Worm (Caenorhabditis elegans) whole organism, L4 larva: ENCODE results near the gene C05E4.12.

ENCODE experiments used
- Y48G9A.11 ChIP-seq: fragments of 200-800 bp; sonication (Bioruptor generic); IDR thresholded peaks from 2 replicates; pipeline ENCODE4 v1.3.6; 2022; ENCODE audit warnings: missing genetic modification reagents, missing genetic modification characterization, missing compliant biosample characterization
- arid-1 ChIP-seq: fragments of 200-800 bp; sonication (Bioruptor generic); conservative IDR thresholded peaks from 2 replicates; pipeline ENCODE4 v1.3.6; 2022; ENCODE audit warnings: missing genetic modification reagents, missing genetic modification characterization, missing compliant biosample characterization
- dmd-9 ChIP-seq: fragments of 200-800 bp; sonication (Bioruptor generic); IDR thresholded peaks from 2 replicates; pipeline ENCODE4 v1.3.6; 2022; ENCODE audit warnings: missing genetic modification reagents, missing genetic modification characterization, missing compliant biosample characterization
- dve-1 ChIP-seq: sonication (generic microtip); optimal IDR thresholded peaks from 2 replicates; lab custom pipeline; 2017; ENCODE audit warnings: antibody characterized with exemption, mild to moderate bottlenecking, missing genetic modification characterization, missing compliant biosample characterization; ENCODE audit not compliant: insufficient read depth
- lin-13 ChIP-seq: fragments of 150-350 bp; optimal IDR thresholded peaks from 2 replicates; lab custom pipeline; 2014; ENCODE audit warnings: missing biosample characterization, missing genetic modification reagents, missing genetic modification characterization
- mdl-1 ChIP-seq, 2 experiments: fragments of 150-350 bp in 1 of 2; sonication (generic microtip) in 1 of 2; optimal IDR thresholded peaks; 2 replicates each; lab custom pipeline; 2014 to 2017; ENCODE audit warnings: missing biosample characterization in 2 of 2, missing genetic modification characterization in 2 of 2
- tra-1 ChIP-seq: fragments of 200-800 bp; sonication (Bioruptor generic); IDR thresholded peaks from 2 replicates; pipeline ENCODE4 v1.3.6; 2022; ENCODE audit warnings: missing genetic modification reagents, missing genetic modification characterization, missing compliant biosample characterization
- ztf-7 ChIP-seq: fragments of 150-350 bp; optimal IDR thresholded peaks from 2 replicates; lab custom pipeline; 2014; ENCODE audit warnings: missing biosample characterization, missing genetic modification characterization

DNA sequence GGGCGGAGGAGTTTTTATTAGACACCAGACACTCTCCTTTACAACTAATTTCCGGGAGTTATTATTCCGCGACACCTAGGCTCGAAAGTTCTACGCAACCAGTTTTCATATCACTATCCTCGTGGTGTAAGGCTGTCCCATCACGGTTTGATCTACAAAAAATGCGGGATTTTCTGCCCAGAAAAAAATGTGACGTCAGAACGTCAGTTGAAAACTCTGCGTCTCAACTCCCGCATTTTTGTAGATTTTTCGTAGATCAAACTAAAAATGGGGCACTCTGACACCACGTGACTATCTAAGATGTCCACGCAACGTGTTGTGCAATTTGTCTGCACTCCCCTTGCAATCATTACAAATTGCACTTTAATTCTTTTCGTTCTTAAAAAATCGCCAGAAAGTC is 3.0 kb upstream of the C05E4.12 start, which contains the start of gene str-238:
- TF ChIP-seq tra-1 (GFP tag; lab: Robert Waterston, UW) (no peak), lin-13 (GFP tag; lab: Kevin White, UChicago) (no peak), dve-1 (tag; lab: Kevin White, UChicago) (no peak), mdl-1 (tag; optimal IDR thresholded peaks at IDR 0.05; lab: Kevin White, UChicago) (no peak), arid-1 (GFP tag; lab: Robert Waterston, UW) (no peak), ztf-7 (no peak), dmd-9 (GFP tag; lab: Robert Waterston, UW) (no peak), Y48G9A.11 (no peak)
